Worm (Caenorhabditis elegans) whole organism, early embryonic: ENCODE measurements around the gene panl-2.

Experiments
- B0310.2 ChIP-seq: sonication (generic microtip); optimal IDR thresholded peaks from 2 replicates; lab custom pipeline; 2016; ENCODE audit warnings: mild to moderate bottlenecking, missing genetic modification characterization, missing compliant biosample characterization
- F13C5.2 ChIP-seq: sonication (generic microtip); optimal IDR thresholded peaks from 2 replicates; lab custom pipeline; 2017; ENCODE audit warnings: mild to moderate bottlenecking, missing genetic modification characterization, inconsistent platforms, missing compliant biosample characterization
- ama-1 ChIP-seq: fragments of 150-350 bp; optimal IDR thresholded peaks from 2 replicates; lab custom pipeline; 2014
- ceh-13 ChIP-seq: fragments of 200-800 bp; sonication (Bioruptor generic); optimal IDR thresholded peaks from 2 replicates; lab custom pipeline; 2018; ENCODE audit warnings: mild to moderate bottlenecking, missing genetic modification characterization, missing compliant biosample characterization
- ceh-36 ChIP-seq: sonication (generic microtip); optimal IDR thresholded peaks from 2 replicates; lab custom pipeline; 2016; ENCODE audit warnings: missing genetic modification characterization, inconsistent platforms, missing compliant biosample characterization
- ets-7 ChIP-seq: sonication (generic microtip); optimal IDR thresholded peaks from 2 replicates; lab custom pipeline; 2016; ENCODE audit warnings: missing genotype, missing genetic modification characterization, missing compliant biosample characterization
- hmbx-1 ChIP-seq: sonication (generic microtip); optimal IDR thresholded peaks from 2 replicates; lab custom pipeline; 2016; ENCODE audit warnings: mild to moderate bottlenecking, missing genetic modification characterization, missing compliant biosample characterization
- hmg-4 ChIP-seq: fragments of 200-800 bp; sonication (Bioruptor generic); optimal IDR thresholded peaks from 2 replicates; lab custom pipeline; 2018; ENCODE audit warnings: mild to moderate bottlenecking, missing genetic modification characterization, missing compliant biosample characterization
- hnd-1 ChIP-seq: sonication (generic microtip); optimal IDR thresholded peaks from 2 replicates; lab custom pipeline; 2016; ENCODE audit warnings: missing genetic modification characterization, missing compliant biosample characterization
- pes-1 ChIP-seq: fragments of 200-800 bp; sonication (Bioruptor generic); IDR thresholded peaks from 2 replicates; pipeline ENCODE4 v1.3.6; 2022; ENCODE audit warnings: missing genetic modification reagents, missing genetic modification characterization, missing compliant biosample characterization
- sea-1 ChIP-seq: fragments of 200-800 bp; sonication (Bioruptor generic); conservative IDR thresholded peaks from 2 replicates; pipeline ENCODE4 v1.3.6; 2022; ENCODE audit warnings: missing genetic modification characterization, missing compliant biosample characterization
- tbx-37 ChIP-seq: fragments of 200-800 bp; sonication (Bioruptor generic); conservative IDR thresholded peaks from 2 replicates; pipeline ENCODE4 v1.3.6; 2022; ENCODE audit warnings: missing genetic modification reagents, missing genetic modification characterization, missing compliant biosample characterization

ce11 chrIII:6979584-6979983, 11.7 kb upstream of the panl-2 start, which contains the start of gene ceh-20:
- TF ChIP-seq B0310.2 (tag; lab: Kevin White, UChicago) (no peak), ceh-13 (GFP tag; lab: Kevin White, UChicago) (no peak), ama-1 (lab: Kevin White, UChicago) (no peak), hnd-1 (tag; lab: Kevin White, UChicago) (no peak), sea-1 (no peak), ets-7 (tag; lab: Kevin White, UChicago) (no peak), F13C5.2 (no peak), ceh-36 (no peak), pes-1 (no peak), hmg-4 (GFP tag; lab: Kevin White, UChicago) (no peak), tbx-37 (GFP tag; lab: Robert Waterston, UW) (no peak), hmbx-1 (no peak)
